Worm (Caenorhabditis elegans): ENCODE data around the gene ZK353.4.

Gene ZK353.4

DNA sequence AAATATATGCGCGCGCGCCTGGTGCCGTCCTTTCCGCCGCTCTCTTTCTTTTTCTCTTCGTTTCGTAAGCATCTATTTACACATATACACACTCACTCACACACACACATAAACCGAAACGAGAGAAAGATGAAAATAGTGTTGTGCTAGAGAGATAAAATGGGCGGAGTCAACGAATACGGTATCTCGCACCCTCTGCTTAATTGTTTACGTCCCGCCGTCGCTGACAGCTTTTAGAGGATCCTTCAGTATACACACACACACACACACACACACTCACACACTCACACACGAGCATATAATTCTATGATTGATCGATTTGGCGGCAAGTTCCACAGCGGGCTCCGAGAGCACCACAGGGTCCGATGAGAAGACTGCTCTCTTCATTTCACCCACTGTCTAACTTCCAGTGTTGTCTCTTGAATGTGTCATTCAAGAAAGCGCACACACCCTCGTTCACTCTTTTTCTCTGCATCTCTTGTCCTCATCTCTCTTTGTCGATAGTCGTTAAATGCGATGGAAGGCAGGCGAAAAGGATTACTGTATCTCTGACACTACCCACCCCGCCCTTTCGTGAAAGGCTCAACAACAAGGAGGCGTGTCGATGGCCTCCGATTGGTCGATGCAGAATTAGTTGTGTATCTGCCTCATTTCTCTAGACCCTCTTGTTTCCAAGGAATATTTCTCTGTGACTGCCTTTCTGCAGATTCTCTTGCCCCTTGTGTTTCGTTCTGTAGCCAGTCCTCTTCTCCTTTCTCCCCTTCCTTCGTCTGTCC, 27.9 kb upstream of the ZK353.4 start (continued):
- TF ChIP-seq nhr-237 (tag; optimal IDR thresholded peaks at IDR 0.05) (peak; percentile 88), tlp-1 (tag; optimal IDR thresholded peaks at IDR 0.05) (no peak), snpc-4 (tag; optimal IDR thresholded peaks at IDR 0.05) (peak; percentile 64), nhr-85 (tag) (peak; percentile 95), hpl-2 (GFP tag; optimal IDR thresholded peaks at IDR 0.05) (peak; percentile 68), fkh-10 (GFP tag; optimal IDR thresholded peaks at IDR 0.05) (peak; percentile 89), F16B12.6 (tag; optimal IDR thresholded peaks at IDR 0.05) (no peak), dpl-1 (GFP tag; optimal IDR thresholded peaks at IDR 0.05) (peak; percentile 66 to 73 (median 66)), nhr-11 (tag; optimal IDR thresholded peaks at IDR 0.05) (peak; percentile 82), unc-98 (GFP tag; IDR thresholded peaks at IDR 0.05) (0 out of 2 replicates have a peak, but pooled peaks have one; percentile 16), lin-35 (GFP tag; optimal IDR thresholded peaks at IDR 0.05) (peak; percentile 77 to 83), jun-1 (tag; optimal IDR thresholded peaks at IDR 0.05) (peak; percentile 87), C16A3.4 (tag; optimal IDR thresholded peaks at IDR 0.05) (peak; percentile 84), grh-1 (GFP tag; IDR thresholded peaks at IDR 0.05) (peak; percentile 75), lin-15B (tag; optimal IDR thresholded peaks at IDR 0.05) (peak; percentile 65), ceh-8 (GFP tag; optimal IDR thresholded peaks at IDR 0.05) (peak; percentile 90), pax-3 (tag; optimal IDR thresholded peaks at IDR 0.05) (peak; percentile 81), nhr-19 (GFP tag; conservative IDR thresholded peaks at IDR 0.05) (peak; percentile 91), unc-30 (tag; optimal IDR thresholded peaks at IDR 0.05) (no peak), efl-3 (GFP tag; optimal IDR thresholded peaks at IDR 0.05) (no peak), sup-37 (GFP tag; optimal IDR thresholded peaks at IDR 0.05) (peak; percentile 80), xbp-1 (tag; optimal IDR thresholded peaks at IDR 0.05) (peak; percentile 99), zag-1 (tag; optimal IDR thresholded peaks at IDR 0.05) (peak; percentile 89), lin-39 (tag; optimal IDR thresholded peaks at IDR 0.05) (peak; percentile 84), efl-1 (optimal IDR thresholded peaks at IDR 0.05) (peak; percentile 85 to 87), efl-1 (GFP tag; optimal IDR thresholded peaks at IDR 0.05 in 1 of 2) (peak; percentile 53 to 95), blmp-1 (tag; optimal IDR thresholded peaks at IDR 0.05) (peak; percentile 85), lsy-2 (tag; optimal IDR thresholded peaks at IDR 0.05) (peak; percentile 98 to 99), swsn-7 (tag; optimal IDR thresholded peaks at IDR 0.05) (peak; percentile 96), unc-62 (GFP tag; optimal IDR thresholded peaks at IDR 0.05) (no peak), nhr-84 (tag; optimal IDR thresholded peaks at IDR 0.05) (no peak), lir-3 (tag; optimal IDR thresholded peaks at IDR 0.05; ENCODE audit: poor library complexity) (peak; percentile 75), ztf-11 (tag; optimal IDR thresholded peaks at IDR 0.05) (peak in 1 of 2 experiments; percentile 84), skn-1 (tag; optimal IDR thresholded peaks at IDR 0.05) (peak; percentile 83), mep-1 (tag; optimal IDR thresholded peaks at IDR 0.05) (peak; percentile 93), alr-1 (tag; optimal IDR thresholded peaks at IDR 0.05; ENCODE audit: borderline replicate concordance) (no peak), nhr-28 (tag; optimal IDR thresholded peaks at IDR 0.05) (no peak), unc-130 (tag; optimal IDR thresholded peaks at IDR 0.05) (no peak), hlh-4 (tag; optimal IDR thresholded peaks at IDR 0.05) (no peak), mab-9 (GFP tag; IDR thresholded peaks at IDR 0.05) (no peak; the same call in none of the 2 replicates), C04F5.9 (tag; optimal IDR thresholded peaks at IDR 0.05) (peak; percentile 73), lin-14 (GFP tag; optimal IDR thresholded peaks at IDR 0.05) (peak; percentile 98), ceh-90 (tag; optimal IDR thresholded peaks at IDR 0.05) (peak; percentile 6), mef-2 (tag; optimal IDR thresholded peaks at IDR 0.05) (peak; percentile 40), ceh-82 (tag; optimal IDR thresholded peaks at IDR 0.05) (peak; percentile 72 to 83 (median 79)), Y116A8C.19 (tag; optimal IDR thresholded peaks at IDR 0.05; ENCODE audit: borderline replicate concordance) (peak; percentile 47), egl-27 (tag; optimal IDR thresholded peaks at IDR 0.05) (peak; percentile 32 to 77), dsc-1 (tag; optimal IDR thresholded peaks at IDR 0.05) (peak; percentile 91), ztf-4 (tag; optimal IDR thresholded peaks at IDR 0.05) (peak; percentile 97)
